ENCODE assay signal across 4 fruit fly cellular contexts in genomic region chr3L:20987895-20988294, dm6.
TF ChIP-seq lines count a peak whose summit lies in the region.

No protein-coding gene starts in this region.

- TF ChIP-seq CTCF in whole organism, embryonic (GFP tag; optimal IDR thresholded peaks at IDR 0.05; lab: Kevin White, UChicago) = no peak

TF ChIP-seq in whole organism, embryonic, 481 proteins besides CTCF, POLR2A, EP300 and RAD21:
- TF ChIP-seq Dip3 (GFP tag; optimal IDR thresholded peaks at IDR 0.05; lab: Kevin White, UChicago) (no peak), bsh (GFP tag; optimal IDR thresholded peaks at IDR 0.05; lab: Kevin White, UChicago) (peak in 1 of 2 experiments; percentile 2), hb (GFP tag; IDR thresholded peaks at IDR 0.05; lab: Robert Waterston, UW; ENCODE audit: partially characterized antibody) (0 out of 3 replicates have a peak, but pooled peaks have one; percentile 1), Drgx (GFP tag; IDR thresholded peaks at IDR 0.05; lab: Robert Waterston, UW) (peak; percentile 34; the same call in 1 of the 2 replicates)

TF ChIP-seq in whole organism, prepupa, 60 proteins besides CTCF, POLR2A, EP300 and RAD21 (continues in another document):
- TF ChIP-seq CG11902 (GFP tag; optimal IDR thresholded peaks at IDR 0.05; lab: Kevin White, UChicago) (no peak), Sox102F (GFP tag; optimal IDR thresholded peaks at IDR 0.05; lab: Kevin White, UChicago) (no peak), Hr39 (GFP tag; optimal IDR thresholded peaks at IDR 0.05; lab: Kevin White, UChicago) (no peak), CG16779 (tag; optimal IDR thresholded peaks at IDR 0.05; lab: Kevin White, UChicago) (no peak), CG7368 (GFP tag; optimal IDR thresholded peaks at IDR 0.05; lab: Kevin White, UChicago) (no peak), dac (GFP tag; optimal IDR thresholded peaks at IDR 0.05; lab: Kevin White, UChicago) (no peak), CG32006 (GFP tag; optimal IDR thresholded peaks at IDR 0.05; lab: Kevin White, UChicago) (peak; percentile 39), CG3919 (GFP tag; optimal IDR thresholded peaks at IDR 0.05; lab: Kevin White, UChicago) (peak; percentile 13), topi (GFP tag; optimal IDR thresholded peaks at IDR 0.05; lab: Kevin White, UChicago) (peak; percentile 13), achi (GFP tag; optimal IDR thresholded peaks at IDR 0.05; lab: Kevin White, UChicago) (peak; percentile 49), Met (GFP tag; optimal IDR thresholded peaks at IDR 0.05; lab: Kevin White, UChicago) (no peak), eg (GFP tag; IDR thresholded peaks at IDR 0.05; lab: Robert Waterston, UW) (peak; percentile 54; the same call in 1 of the 3 replicates), ss (GFP tag; optimal IDR thresholded peaks at IDR 0.05; lab: Kevin White, UChicago) (peak in 1 of 2 experiments; percentile 27), CG3032 (tag; optimal IDR thresholded peaks at IDR 0.05; lab: Kevin White, UChicago) (peak; percentile 63), OdsH (GFP tag; optimal IDR thresholded peaks at IDR 0.05; lab: Kevin White, UChicago) (peak; percentile 30), salr (GFP tag; optimal IDR thresholded peaks at IDR 0.05; lab: Kevin White, UChicago) (no peak), Hr4 (GFP tag; optimal IDR thresholded peaks at IDR 0.05; lab: Kevin White, UChicago) (no peak), Ets96B (tag; optimal IDR thresholded peaks at IDR 0.05; lab: Kevin White, UChicago) (peak; percentile 55), Gug (GFP tag; IDR thresholded peaks at IDR 0.05; lab: Robert Waterston, UW) (0 out of 2 replicates have a peak, but pooled peaks have one; percentile 33), CG10669 (GFP tag; optimal IDR thresholded peaks at IDR 0.05; lab: Kevin White, UChicago) (peak; percentile 30), Eip75B (GFP tag; optimal IDR thresholded peaks at IDR 0.05; lab: Kevin White, UChicago) (peak; percentile 7), CG6808 (GFP tag; optimal IDR thresholded peaks at IDR 0.05; lab: Kevin White, UChicago) (peak; percentile 24), CG6276 (GFP tag; optimal IDR thresholded peaks at IDR 0.05; lab: Kevin White, UChicago) (no peak), CG11762 (GFP tag; optimal IDR thresholded peaks at IDR 0.05; lab: Kevin White, UChicago; ENCODE audit: insufficient read depth) (no peak), dsx (GFP tag; optimal IDR thresholded peaks at IDR 0.05; lab: Kevin White, UChicago; ENCODE audit: poor library complexity, severe bottlenecking) (peak; percentile 20), pdm3 (GFP tag; optimal IDR thresholded peaks at IDR 0.05; lab: Kevin White, UChicago) (peak; percentile 14), CG9139 (GFP tag; optimal IDR thresholded peaks at IDR 0.05; lab: Kevin White, UChicago) (no peak), CG11294 (GFP tag; IDR thresholded peaks at IDR 0.05; lab: Robert Waterston, UW) (no peak)

TF ChIP-seq in whole organism, pupa, 21 proteins besides CTCF, POLR2A, EP300 and RAD21:
- peak; percentile 73 for TF ChIP-seq CG14655 (GFP tag; optimal IDR thresholded peaks at IDR 0.05; lab: Kevin White, UChicago)
- peak; percentile 47 for TF ChIP-seq CG34367 (tag; optimal IDR thresholded peaks at IDR 0.05; lab: Kevin White, UChicago)
- TF ChIP-seq EcR (GFP tag; optimal IDR thresholded peaks at IDR 0.05; lab: Kevin White, UChicago) = no peak
- peak; percentile 45 for TF ChIP-seq CG8301 (tag; optimal IDR thresholded peaks at IDR 0.05; lab: Kevin White, UChicago)
- peak; percentile 60 for TF ChIP-seq CG9948 (tag; optimal IDR thresholded peaks at IDR 0.05; lab: Kevin White, UChicago)
- TF ChIP-seq CG4496 (GFP tag; IDR thresholded peaks at IDR 0.05; lab: Robert Waterston, UW) = no peak
- TF ChIP-seq Snoo (tag; optimal IDR thresholded peaks at IDR 0.05; lab: Kevin White, UChicago) = no peak
- no peak for TF ChIP-seq D1 (tag; optimal IDR thresholded peaks at IDR 0.05; lab: Kevin White, UChicago)
- peak; percentile 58 for TF ChIP-seq CG17806 (tag; optimal IDR thresholded peaks at IDR 0.05; lab: Kevin White, UChicago)
- peak; percentile 59 for TF ChIP-seq CG8159 (tag; optimal IDR thresholded peaks at IDR 0.05; lab: Kevin White, UChicago)
- TF ChIP-seq CG15710 (tag; optimal IDR thresholded peaks at IDR 0.05; lab: Kevin White, UChicago) = peak; percentile 53

TF ChIP-seq in whole organism, wandering third instar larva, 38 proteins besides CTCF, POLR2A, EP300 and RAD21:
- peak; percentile 14 for TF ChIP-seq fru (GFP tag; optimal IDR thresholded peaks at IDR 0.05; lab: Kevin White, UChicago)
- TF ChIP-seq rgr (GFP tag; optimal IDR thresholded peaks at IDR 0.05; lab: Kevin White, UChicago) = peak; percentile 5
- TF ChIP-seq HLH106 (tag; optimal IDR thresholded peaks at IDR 0.05; lab: Kevin White, UChicago) = peak; percentile 23
- no peak for TF ChIP-seq Rel (GFP tag; optimal IDR thresholded peaks at IDR 0.05; lab: Kevin White, UChicago)
- TF ChIP-seq Rel (tag; optimal IDR thresholded peaks at IDR 0.05; lab: Kevin White, UChicago) = no peak
- peak; percentile 24 for TF ChIP-seq h (GFP tag; optimal IDR thresholded peaks at IDR 0.05; lab: Kevin White, UChicago)
- no peak for TF ChIP-seq CG32264 (GFP tag; optimal IDR thresholded peaks at IDR 0.05; lab: Kevin White, UChicago)
- TF ChIP-seq psq (GFP tag; optimal IDR thresholded peaks at IDR 0.05; lab: Kevin White, UChicago) = peak; percentile 4
- peak in 1 of 2 experiments; percentile 23 for TF ChIP-seq foxo (GFP tag; optimal IDR thresholded peaks at IDR 0.05; lab: Kevin White, UChicago)

Comparison
In these comparisons a context has a peak if more than half of its experiments do, and no peak if none do; other contexts are left out.
1. Of the 7 proteins assayed by ChIP-seq in both whole organism, embryonic and whole organism, prepupa: peak only in whole organism, embryonic: none; only in whole organism, prepupa: Gug; in both: none; in neither: 6.